Worm (Caenorhabditis elegans) whole organism, L1 larva: ENCODE results near the gene hizr-1.

Experiments used
- ets-5 ChIP-seq: fragments of 200-800 bp; sonication (Bioruptor generic); IDR thresholded peaks from 2 replicates; pipeline ENCODE4 v1.3.6; 2022; ENCODE audit warnings: missing genetic modification characterization, missing compliant biosample characterization
- pax-3 ChIP-seq: fragments of 200-800 bp; sonication (Bioruptor generic); optimal IDR thresholded peaks from 2 replicates; lab custom pipeline; 2018; ENCODE audit warnings: mild to moderate bottlenecking, missing genetic modification characterization, moderate library complexity, missing compliant biosample characterization
- unc-130 ChIP-seq: fragments of 150-350 bp; optimal IDR thresholded peaks from 2 replicates; lab custom pipeline; 2017; ENCODE audit warnings: missing biosample characterization, missing genetic modification characterization, inconsistent platforms
- zag-1 ChIP-seq: fragments of 150-350 bp; optimal IDR thresholded peaks from 2 replicates; lab custom pipeline; 2014; ENCODE audit warnings: missing biosample characterization, missing genetic modification characterization

DNA sequence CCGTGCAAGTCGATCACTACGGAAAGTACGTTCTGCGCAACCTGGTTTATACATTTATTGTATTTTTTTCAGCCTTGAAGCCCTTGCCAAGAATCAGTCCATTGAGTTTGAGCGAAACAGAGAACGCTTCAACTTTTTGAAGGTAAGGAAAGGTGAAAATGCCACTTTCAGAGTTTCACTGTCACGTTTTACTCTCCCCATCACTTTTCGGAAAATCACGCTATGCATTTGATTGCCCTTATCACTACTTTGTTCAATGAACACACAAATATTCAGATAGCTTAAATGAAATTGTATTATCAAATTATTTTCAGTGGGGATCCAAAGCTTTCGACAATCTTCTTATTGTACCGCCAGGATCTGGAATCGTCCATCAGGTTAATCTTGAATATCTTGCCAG, 22.4 kb downstream of the hizr-1 start:
- TF ChIP-seq unc-130 (tag; lab: Kevin White, UChicago) (no peak), ets-5 (GFP tag; lab: Robert Waterston, UW) (no peak), pax-3 (tag; lab: Kevin White, UChicago) (no peak), zag-1 (no peak)
